Worm (Caenorhabditis elegans) whole organism, L4 larva: ENCODE results near the gene R13A1.3.
A peak's percentile ranks its signal among the peaks of the same experiment; 100 is the strongest.

Experiments used
- F10B5.3 ChIP-seq: sonication (generic microtip); optimal IDR thresholded peaks from 2 replicates; lab custom pipeline; 2016; ENCODE audit warnings: mild to moderate bottlenecking, missing genetic modification characterization, missing compliant biosample characterization
- T20F7.1 ChIP-seq: fragments of 200-800 bp; sonication (Bioruptor generic); optimal IDR thresholded peaks from 2 replicates; lab custom pipeline; 2018; ENCODE audit warnings: mild to moderate bottlenecking, missing genetic modification characterization, missing compliant biosample characterization
- Y105C5A.15 ChIP-seq: fragments of 200-800 bp; sonication (Bioruptor generic); IDR thresholded peaks from 2 replicates; pipeline ENCODE4 v1.3.6; 2022; ENCODE audit warnings: missing genetic modification characterization, missing compliant biosample characterization
- ZK337.2 ChIP-seq: fragments of 200-800 bp; sonication (Bioruptor generic); IDR thresholded peaks from 2 replicates; pipeline ENCODE4 v1.3.6; 2022; ENCODE audit warnings: missing genetic modification reagents, missing genetic modification characterization, missing compliant biosample characterization
- ZK546.5 ChIP-seq, 2 experiments: sonication (generic microtip); optimal IDR thresholded peaks; 2 replicates each; lab custom pipeline; 2017; ENCODE audit warnings: missing biosample characterization in 2 of 2, missing genetic modification characterization in 2 of 2
- aha-1 ChIP-seq: fragments of 150-350 bp; peaks from one replicate; lab custom pipeline; 2014; ENCODE audit warnings: missing biosample characterization, missing genetic modification characterization
- aly-2 ChIP-seq: sonication (generic microtip); optimal IDR thresholded peaks from 2 replicates; lab custom pipeline; 2018; ENCODE audit warnings: missing biosample characterization, missing genetic modification characterization
- arid-1 ChIP-seq: fragments of 200-800 bp; sonication (Bioruptor generic); conservative IDR thresholded peaks from 2 replicates; pipeline ENCODE4 v1.3.6; 2022; ENCODE audit warnings: missing genetic modification reagents, missing genetic modification characterization, missing compliant biosample characterization
- cey-2 ChIP-seq: sonication (generic microtip); optimal IDR thresholded peaks from 3 replicates; lab custom pipeline; 2017; ENCODE audit warnings: missing genetic modification characterization, mild to moderate bottlenecking, missing compliant biosample characterization, antibody characterized with exemption, borderline replicate concordance; ENCODE audit not compliant: insufficient read depth
- daf-16 ChIP-seq, 3 experiments: sonication (generic microtip); optimal IDR thresholded peaks; 2 replicates each; lab custom pipeline; 2016 to 2017; ENCODE audit warnings: missing genetic modification characterization in 3 of 3, missing genetic modification reagents in 3 of 3, mild to moderate bottlenecking in 2 of 3, missing compliant biosample characterization in 2 of 3, missing biosample characterization in 1 of 3, moderate library complexity in 1 of 3
- daf-19 ChIP-seq: fragments of 200-800 bp; sonication (Bioruptor generic); conservative IDR thresholded peaks from 2 replicates; pipeline ENCODE4 v1.3.6; 2022; ENCODE audit warnings: missing genetic modification characterization, missing compliant biosample characterization
- dmd-6 ChIP-seq: fragments of 200-800 bp; sonication (Bioruptor generic); IDR thresholded peaks from 2 replicates; pipeline ENCODE4 v1.3.6; 2022; ENCODE audit warnings: missing genetic modification reagents, missing genetic modification characterization, missing compliant biosample characterization
- dmd-8 ChIP-seq: fragments of 200-800 bp; sonication (Bioruptor generic); IDR thresholded peaks from 2 replicates; pipeline ENCODE4 v1.3.6; 2022; ENCODE audit warnings: missing genetic modification characterization, missing compliant biosample characterization
- dve-1 ChIP-seq: sonication (generic microtip); optimal IDR thresholded peaks from 2 replicates; lab custom pipeline; 2017; ENCODE audit warnings: antibody characterized with exemption, mild to moderate bottlenecking, missing genetic modification characterization, missing compliant biosample characterization; ENCODE audit not compliant: insufficient read depth
- hlh-11 ChIP-seq: fragments of 200-800 bp; sonication (Bioruptor generic); optimal IDR thresholded peaks from 2 replicates; lab custom pipeline; 2018; ENCODE audit warnings: mild to moderate bottlenecking, missing genetic modification characterization, missing compliant biosample characterization
- lir-3 ChIP-seq: sonication (generic microtip); optimal IDR thresholded peaks from 2 replicates; lab custom pipeline; 2016; ENCODE audit warnings: mild to moderate bottlenecking, missing genetic modification characterization, missing compliant biosample characterization
- madf-5 ChIP-seq, 2 experiments: fragments of 200-800 bp; sonication (Bioruptor generic); IDR thresholded peaks; 2 replicates each; pipeline ENCODE4 v1.3.6; 2022; ENCODE audit warnings: missing compliant biosample characterization in 2 of 2, missing genetic modification characterization in 2 of 2
- madf-9 ChIP-seq: fragments of 200-800 bp; sonication (Bioruptor generic); conservative IDR thresholded peaks from 2 replicates; pipeline ENCODE4 v1.3.6; 2022; ENCODE audit warnings: missing genetic modification reagents, missing genetic modification characterization, missing compliant biosample characterization
- mdt-29 ChIP-seq: fragments of 200-800 bp; sonication (Bioruptor generic); IDR thresholded peaks from 2 replicates; pipeline ENCODE4 v1.3.6; 2022; ENCODE audit warnings: missing genetic modification reagents, missing genetic modification characterization, missing compliant biosample characterization
- mxl-2 ChIP-seq: fragments of 200-800 bp; sonication (Bioruptor generic); conservative IDR thresholded peaks from 2 replicates; pipeline ENCODE4 v1.3.6; 2022; ENCODE audit warnings: missing genetic modification reagents, missing genetic modification characterization, missing compliant biosample characterization
- mxl-3 ChIP-seq: fragments of 200-800 bp; sonication (Bioruptor generic); optimal IDR thresholded peaks from 2 replicates; lab custom pipeline; 2018; ENCODE audit warnings: mild to moderate bottlenecking, missing genetic modification characterization, missing compliant biosample characterization
- nhr-10 ChIP-seq: fragments of 150-350 bp; optimal IDR thresholded peaks from 2 replicates; lab custom pipeline; 2014; ENCODE audit warnings: missing biosample characterization, missing genetic modification characterization
- nhr-102 ChIP-seq: sonication (generic microtip); optimal IDR thresholded peaks from 2 replicates; lab custom pipeline; 2016; ENCODE audit warnings: mild to moderate bottlenecking, missing genetic modification characterization, moderate library complexity, missing compliant biosample characterization
- nhr-237 ChIP-seq: sonication (generic microtip); optimal IDR thresholded peaks from 2 replicates; lab custom pipeline; 2017; ENCODE audit warnings: missing biosample characterization, missing genetic modification characterization
- nhr-41 ChIP-seq: fragments of 200-800 bp; sonication (Bioruptor generic); IDR thresholded peaks from 2 replicates; pipeline ENCODE4 v1.3.6; 2022; ENCODE audit warnings: missing genetic modification reagents, missing genetic modification characterization, missing compliant biosample characterization
- nhr-42 ChIP-seq: fragments of 200-800 bp; sonication (Bioruptor generic); IDR thresholded peaks from 2 replicates; pipeline ENCODE4 v1.3.6; 2022; ENCODE audit warnings: missing genetic modification characterization, missing compliant biosample characterization
- nhr-48 ChIP-seq: sonication (generic microtip); optimal IDR thresholded peaks from 2 replicates; lab custom pipeline; 2016; ENCODE audit warnings: mild to moderate bottlenecking, missing genetic modification characterization, missing compliant biosample characterization
- php-3 ChIP-seq: fragments of 200-800 bp; sonication (Bioruptor generic); IDR thresholded peaks from 2 replicates; pipeline ENCODE4 v1.3.6; 2022; ENCODE audit warnings: missing genetic modification reagents, missing genetic modification characterization, missing compliant biosample characterization
- pqm-1 ChIP-seq: sonication (generic microtip); optimal IDR thresholded peaks from 2 replicates; lab custom pipeline; 2017; ENCODE audit warnings: missing biosample characterization, missing genetic modification characterization
- saeg-2 ChIP-seq: fragments of 200-800 bp; sonication (Bioruptor generic); IDR thresholded peaks from 2 replicates; pipeline ENCODE4 v1.3.6; 2022; ENCODE audit warnings: missing genetic modification reagents, missing genetic modification characterization, missing compliant biosample characterization
- sdz-12 ChIP-seq: fragments of 200-800 bp; sonication (Bioruptor generic); optimal IDR thresholded peaks from 2 replicates; lab custom pipeline; 2018; ENCODE audit warnings: mild to moderate bottlenecking, missing genetic modification characterization, missing compliant biosample characterization
- snpc-1.2 ChIP-seq: fragments of 200-800 bp; sonication (Bioruptor generic); IDR thresholded peaks from 2 replicates; pipeline ENCODE4 v1.3.6; 2022; ENCODE audit warnings: missing genetic modification reagents, missing genetic modification characterization, missing compliant biosample characterization
- snpc-4 ChIP-seq: fragments of 150-350 bp; optimal IDR thresholded peaks from 2 replicates; lab custom pipeline; 2014; ENCODE audit warnings: missing biosample characterization, missing genetic modification characterization
- spr-1 ChIP-seq: sonication (generic microtip); optimal IDR thresholded peaks from 2 replicates; lab custom pipeline; 2016; ENCODE audit warnings: mild to moderate bottlenecking, missing genetic modification characterization, missing compliant biosample characterization
- spr-3 ChIP-seq: fragments of 200-800 bp; sonication (Bioruptor generic); optimal IDR thresholded peaks from 2 replicates; lab custom pipeline; 2018; ENCODE audit warnings: mild to moderate bottlenecking, missing genetic modification characterization, missing compliant biosample characterization
- tag-97 ChIP-seq: fragments of 200-800 bp; sonication (Bioruptor generic); IDR thresholded peaks from 2 replicates; pipeline ENCODE4 v1.3.6; 2022; ENCODE audit warnings: missing genetic modification characterization, missing compliant biosample characterization
- tra-1 ChIP-seq: fragments of 200-800 bp; sonication (Bioruptor generic); IDR thresholded peaks from 2 replicates; pipeline ENCODE4 v1.3.6; 2022; ENCODE audit warnings: missing genetic modification reagents, missing genetic modification characterization, missing compliant biosample characterization
- unc-39 ChIP-seq: sonication (generic microtip); optimal IDR thresholded peaks from 2 replicates; lab custom pipeline; 2017; ENCODE audit warnings: missing biosample characterization, missing genetic modification characterization
- unc-62 ChIP-seq, 3 experiments: fragments of 150-350 bp in 1 of 3; sonication (generic microtip); optimal IDR thresholded peaks in 2 of 3; peaks in 1 of 3; 1 replicate in 1 of 3; 2 replicates in 2 of 3; lab custom pipeline; 2014 to 2017; ENCODE audit warnings: missing biosample characterization in 3 of 3, missing genetic modification characterization in 3 of 3, missing genetic modification reagents in 3 of 3, missing genotype in 1 of 3
- zfp-2 ChIP-seq: sonication (generic microtip); optimal IDR thresholded peaks from 2 replicates; lab custom pipeline; 2016; ENCODE audit warnings: mild to moderate bottlenecking, missing genetic modification characterization, missing compliant biosample characterization
- ztf-7 ChIP-seq: fragments of 150-350 bp; optimal IDR thresholded peaks from 2 replicates; lab custom pipeline; 2014; ENCODE audit warnings: missing biosample characterization, missing genetic modification characterization

R13A1.3 gene

ce11 chrIV:7180304-7180703, 23.5 kb upstream of the R13A1.3 start, which contains the start of gene cest-10 (continued):
- TF ChIP-seq mxl-3 (GFP tag; lab: Kevin White, UChicago) (no peak), aha-1 (tag; lab: Kevin White, UChicago) (peak; percentile 56), unc-62 (GFP tag; optimal IDR thresholded peaks at IDR 0.05 in 1 of 2; lab: Kevin White, UChicago) (no peak), unc-62 (tag; optimal IDR thresholded peaks at IDR 0.05; lab: Kevin White, UChicago) (no peak), ZK546.5 (tag; optimal IDR thresholded peaks at IDR 0.05; lab: Kevin White, UChicago) (no peak), spr-3 (GFP tag; lab: Kevin White, UChicago) (no peak), unc-39 (tag; lab: Kevin White, UChicago) (no peak), ztf-7 (tag; lab: Kevin White, UChicago) (no peak)
- TF ChIP-seq, all 104 proteins: peak for 14

ce11 chrIV:7182818-7183217, 21.0 kb upstream of the R13A1.3 start:
- TF ChIP-seq daf-16 (GFP tag; optimal IDR thresholded peaks at IDR 0.05; lab: Kevin White, UChicago): peak in 1 of 2 experiments; percentile 49
- peak; percentile 91 for TF ChIP-seq daf-16 (tag; optimal IDR thresholded peaks at IDR 0.05; lab: Kevin White, UChicago)
- peak in 1 of 2 experiments; percentile 4 for TF ChIP-seq unc-62 (GFP tag; optimal IDR thresholded peaks at IDR 0.05 in 1 of 2; lab: Kevin White, UChicago)
- no peak for TF ChIP-seq unc-62 (tag; optimal IDR thresholded peaks at IDR 0.05; lab: Kevin White, UChicago)
- no peak for TF ChIP-seq spr-1 (tag; lab: Kevin White, UChicago)
- no peak for TF ChIP-seq aha-1 (tag; lab: Kevin White, UChicago)
- no peak for TF ChIP-seq Y105C5A.15
- TF ChIP-seq dmd-8: no peak
- peak; percentile 60 for TF ChIP-seq dve-1 (tag; lab: Kevin White, UChicago)
- TF ChIP-seq php-3: peak; percentile 54; the same call in 1 of the 2 replicates
- no peak for TF ChIP-seq ZK337.2
- TF ChIP-seq aly-2 (tag; lab: Kevin White, UChicago): no peak
- TF ChIP-seq daf-19: no peak
- no peak for TF ChIP-seq saeg-2 (GFP tag; lab: Robert Waterston, UW)
- TF ChIP-seq T20F7.1 (GFP tag; lab: Kevin White, UChicago): peak; percentile 40
- no peak for TF ChIP-seq arid-1 (GFP tag; lab: Robert Waterston, UW)
- peak; percentile 38 for TF ChIP-seq hlh-11
- TF ChIP-seq dmd-6 (GFP tag; lab: Robert Waterston, UW): peak; percentile 94
- TF ChIP-seq nhr-102 (tag; lab: Kevin White, UChicago): peak; percentile 52
- peak; percentile 54 for TF ChIP-seq nhr-48 (tag; lab: Kevin White, UChicago)
- 0 out of 2 replicates have a peak, but pooled peaks have one; percentile 49 for TF ChIP-seq tra-1 (GFP tag; lab: Robert Waterston, UW)

- TF ChIP-seq dve-1 (tag; lab: Kevin White, UChicago) (no peak), mxl-2 (GFP tag; lab: Robert Waterston, UW) (no peak), nhr-102 (tag; lab: Kevin White, UChicago) (no peak), madf-9 (GFP tag; lab: Robert Waterston, UW) (no peak), nhr-41 (GFP tag; lab: Robert Waterston, UW) (no peak), snpc-4 (tag; lab: Kevin White, UChicago) (no peak), tag-97 (GFP tag; lab: Robert Waterston, UW) (no peak), madf-5 (GFP tag; IDR thresholded peaks at IDR 0.05; lab: Robert Waterston, UW) (no peak), tra-1 (GFP tag; lab: Robert Waterston, UW) (no peak), nhr-237 (tag; lab: Kevin White, UChicago) (no peak), lir-3 (tag; lab: Kevin White, UChicago) (no peak), ztf-7 (tag; lab: Kevin White, UChicago) (no peak), nhr-42 (GFP tag; lab: Robert Waterston, UW) (no peak)
Observed at ce11 chrIV:7184597-7184996, 19.2 kb upstream of the R13A1.3 start, which contains the start of gene clec-179. clec-179 (minus strand) TSS chrIV:7184697.

ce11 chrIV:7186756-7187155, 17.0 kb upstream of the R13A1.3 start, which contains the start of gene str-249:
str-249 (minus strand) TSS chrIV:7186856.
- TF ChIP-seq nhr-10 (tag; lab: Kevin White, UChicago) (no peak), aly-2 (tag; lab: Kevin White, UChicago) (no peak), snpc-1.2 (GFP tag; lab: Robert Waterston, UW) (no peak), sdz-12 (GFP tag; lab: Kevin White, UChicago) (no peak), pqm-1 (tag; lab: Kevin White, UChicago) (no peak), zfp-2 (tag; lab: Kevin White, UChicago) (no peak), mdt-29 (GFP tag; lab: Robert Waterston, UW) (no peak), F10B5.3 (no peak), cey-2 (tag; lab: Kevin White, UChicago) (no peak), aha-1 (tag; lab: Kevin White, UChicago) (no peak)
